Fruit fly (Drosophila melanogaster) whole organism, pupa: ENCODE measurements around the gene AttD.
A peak's percentile ranks its signal among the peaks of the same experiment; 100 is the strongest.

Experiments used
- CG10348 ChIP-seq: fragments of 200-800 bp; sonication (Bioruptor generic); IDR thresholded peaks from 2 replicates; pipeline ENCODE4 v1.3.6; 2022; ENCODE audit warnings: missing biosample characterization, missing genetic modification characterization
- CG12605 ChIP-seq: fragments of 200-800 bp; sonication (Bioruptor generic); IDR thresholded peaks from 2 replicates; pipeline ENCODE4 v1.3.6; 2022; ENCODE audit warnings: missing biosample characterization, missing genetic modification characterization
- CG13204 ChIP-seq: fragments of 200-800 bp; sonication (Bioruptor generic); optimal IDR thresholded peaks from 2 replicates; lab custom pipeline; 2018; ENCODE audit warnings: missing biosample characterization, mild to moderate bottlenecking, missing genetic modification characterization, moderate library complexity
- CG14655 ChIP-seq: fragments of 200-800 bp; sonication (Bioruptor generic); optimal IDR thresholded peaks from 3 replicates; lab custom pipeline; 2017; ENCODE audit warnings: mild to moderate bottlenecking, missing biosample characterization, missing genetic modification reagents, missing genetic modification characterization
- CG15710 ChIP-seq: fragments of 200-800 bp; sonication (Bioruptor generic); optimal IDR thresholded peaks from 2 replicates; lab custom pipeline; 2018; ENCODE audit warnings: missing biosample characterization, mild to moderate bottlenecking, missing genetic modification characterization, moderate library complexity
- CG17806 ChIP-seq: fragments of 200-800 bp; sonication (Bioruptor generic); optimal IDR thresholded peaks from 2 replicates; lab custom pipeline; 2018; ENCODE audit warnings: missing biosample characterization, mild to moderate bottlenecking, missing genetic modification characterization, moderate library complexity
- CG32121 ChIP-seq: fragments of 200-800 bp; sonication (Bioruptor generic); IDR thresholded peaks from 2 replicates; pipeline ENCODE4 v1.3.6; 2022; ENCODE audit warnings: missing biosample characterization, missing genetic modification characterization
- CG34367 ChIP-seq: fragments of 200-800 bp; sonication (Bioruptor generic); optimal IDR thresholded peaks from 2 replicates; lab custom pipeline; 2018; ENCODE audit warnings: missing biosample characterization, mild to moderate bottlenecking, missing genetic modification characterization
- CG4496 ChIP-seq: fragments of 200-800 bp; sonication (Bioruptor generic); IDR thresholded peaks from 3 replicates; pipeline ENCODE4 v1.3.6; 2022; ENCODE audit warnings: missing biosample characterization, missing genetic modification characterization
- CG8159 ChIP-seq: fragments of 200-800 bp; sonication (Bioruptor generic); optimal IDR thresholded peaks from 3 replicates; lab custom pipeline; 2018; ENCODE audit warnings: missing biosample characterization, mild to moderate bottlenecking, missing genetic modification characterization, moderate library complexity
- CG8301 ChIP-seq: fragments of 200-800 bp; sonication (Bioruptor generic); optimal IDR thresholded peaks from 2 replicates; lab custom pipeline; 2018; ENCODE audit warnings: missing biosample characterization, mild to moderate bottlenecking, missing genetic modification characterization
- CG9948 ChIP-seq: fragments of 200-800 bp; sonication (Bioruptor generic); optimal IDR thresholded peaks from 2 replicates; lab custom pipeline; 2018; ENCODE audit warnings: missing biosample characterization, mild to moderate bottlenecking, missing genetic modification characterization, moderate library complexity
- D1 ChIP-seq: fragments of 200-800 bp; sonication (Bioruptor generic); optimal IDR thresholded peaks from 2 replicates; lab custom pipeline; 2018; ENCODE audit warnings: missing biosample characterization, mild to moderate bottlenecking, missing genetic modification characterization, moderate library complexity
- EcR ChIP-seq: fragments of 200-800 bp; sonication (Bioruptor generic); optimal IDR thresholded peaks from 3 replicates; lab custom pipeline; 2019; ENCODE audit warnings: missing biosample characterization, missing genetic modification characterization, mild to moderate bottlenecking, moderate library complexity, missing genetic modification reagents
- Ets98B ChIP-seq: fragments of 200-800 bp; sonication (Bioruptor generic); IDR thresholded peaks from 2 replicates; pipeline ENCODE4 v1.3.6; 2022; ENCODE audit warnings: missing biosample characterization, missing genetic modification characterization
- Pif1A ChIP-seq: fragments of 200-800 bp; sonication (Bioruptor generic); optimal IDR thresholded peaks from 3 replicates; lab custom pipeline; 2016; ENCODE audit warnings: missing biosample characterization, missing genetic modification characterization
- Pif1B ChIP-seq: fragments of 200-800 bp; sonication (Bioruptor generic); optimal IDR thresholded peaks from 3 replicates; lab custom pipeline; 2016; ENCODE audit warnings: missing biosample characterization, missing genetic modification characterization
- Snoo ChIP-seq: fragments of 200-800 bp; sonication (Bioruptor generic); optimal IDR thresholded peaks from 3 replicates; lab custom pipeline; 2017; ENCODE audit warnings: missing biosample characterization, mild to moderate bottlenecking, missing genetic modification characterization, inconsistent platforms
- fd96Ca ChIP-seq: fragments of 200-800 bp; sonication (Bioruptor generic); IDR thresholded peaks from 3 replicates; pipeline ENCODE4 v1.3.6; 2022; ENCODE audit warnings: missing biosample characterization, missing genetic modification characterization
- gl ChIP-seq: fragments of 200-800 bp; sonication (Bioruptor generic); optimal IDR thresholded peaks from 2 replicates; lab custom pipeline; 2018; ENCODE audit warnings: missing biosample characterization, mild to moderate bottlenecking, missing genetic modification characterization
- rn ChIP-seq: fragments of 200-800 bp; sonication (Bioruptor generic); IDR thresholded peaks from 2 replicates; pipeline ENCODE4 v1.3.6; 2022; ENCODE audit warnings: missing biosample characterization, missing genetic modification characterization

The AttD gene

dm6 chr3R:17612587-17612986 is 12.5 kb upstream of the AttD start, which contains the start of gene CG34281:
Gene CG34281 (plus strand): TSS chr3R:17612887.
- TF ChIP-seq CG12605 (GFP tag; lab: Robert Waterston, UW) (no peak), rn (GFP tag; lab: Robert Waterston, UW) (no peak), Snoo (tag; lab: Kevin White, UChicago) (no peak), CG8301 (tag; lab: Kevin White, UChicago) (no peak), CG8159 (tag; lab: Kevin White, UChicago) (no peak)

DNA sequence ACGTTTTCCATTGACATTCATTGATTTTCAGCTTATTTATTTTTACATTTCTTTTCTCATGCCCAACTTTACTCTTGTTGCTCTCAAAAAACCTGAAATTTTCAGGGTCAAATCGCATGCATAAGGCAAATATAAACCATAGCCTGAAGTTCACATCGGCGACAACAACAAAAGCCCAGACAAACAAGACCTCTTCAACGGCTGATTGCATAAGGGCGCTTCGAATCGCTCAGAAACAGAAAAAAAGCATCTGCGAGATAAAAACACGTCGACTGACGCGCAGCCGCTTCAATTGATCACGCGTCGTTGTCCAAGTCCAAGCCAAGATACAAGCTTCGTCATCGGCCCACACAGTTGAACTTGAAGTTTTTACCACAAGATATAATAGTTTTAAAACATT is 11.5 kb upstream of the AttD start, which contains the start of gene CG14327:
Gene CG14327 (plus strand): TSS at position 161 of the 400 bp plus-strand sequence.
- TF ChIP-seq CG12605 (GFP tag; lab: Robert Waterston, UW) (no peak), EcR (GFP tag; lab: Kevin White, UChicago) (peak; percentile 75), fd96Ca (GFP tag; lab: Robert Waterston, UW) (no peak), CG13204 (GFP tag; lab: Kevin White, UChicago) (no peak), Pif1A (GFP tag; lab: Kevin White, UChicago) (no peak)

dm6 chr3R:17615076-17615475 is 10.0 kb upstream of the AttD start:
- TF ChIP-seq gl (tag; lab: Kevin White, UChicago): peak; percentile 10
- no peak for TF ChIP-seq fd96Ca (GFP tag; lab: Robert Waterston, UW)
- TF ChIP-seq CG17806 (tag; lab: Kevin White, UChicago): no peak
- TF ChIP-seq CG10348 (GFP tag; lab: Robert Waterston, UW): no peak
- no peak for TF ChIP-seq Pif1B
- TF ChIP-seq CG9948 (tag; lab: Kevin White, UChicago): no peak
- TF ChIP-seq CG34367 (tag; lab: Kevin White, UChicago): no peak
- no peak for TF ChIP-seq Snoo (tag; lab: Kevin White, UChicago)

dm6 chr3R:17615746-17616145 is 9.3 kb upstream of the AttD start:
- TF ChIP-seq CG9948 (tag; lab: Kevin White, UChicago) (no peak), gl (tag; lab: Kevin White, UChicago) (no peak), CG32121 (GFP tag; lab: Robert Waterston, UW) (no peak), CG4496 (GFP tag; lab: Robert Waterston, UW) (no peak), CG17806 (tag; lab: Kevin White, UChicago) (no peak)

DNA sequence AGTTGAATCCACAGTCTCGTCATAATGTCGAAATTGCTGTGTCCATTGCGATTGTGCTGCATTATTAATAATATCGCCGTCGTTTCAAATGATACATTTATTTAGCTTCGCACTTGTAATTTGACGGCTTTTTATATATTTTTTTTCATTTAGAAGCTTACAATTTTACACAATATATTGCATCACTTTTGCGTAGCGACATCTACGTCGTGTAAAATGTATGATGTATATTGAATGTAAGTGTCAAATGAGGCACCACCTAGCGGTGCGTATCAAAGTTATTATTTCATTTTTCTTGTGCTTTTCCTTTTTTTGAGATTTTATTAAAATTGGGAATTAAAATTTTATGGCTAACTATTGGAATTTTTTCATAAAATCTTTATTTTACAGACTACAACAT is 8.5 kb upstream of the AttD start:
- TF ChIP-seq fd96Ca (GFP tag; lab: Robert Waterston, UW) (no peak), CG4496 (GFP tag; lab: Robert Waterston, UW) (0 out of 3 replicates have a peak, but pooled peaks have one; percentile 19), CG8301 (tag; lab: Kevin White, UChicago) (no peak), CG14655 (peak; percentile 9)

DNA sequence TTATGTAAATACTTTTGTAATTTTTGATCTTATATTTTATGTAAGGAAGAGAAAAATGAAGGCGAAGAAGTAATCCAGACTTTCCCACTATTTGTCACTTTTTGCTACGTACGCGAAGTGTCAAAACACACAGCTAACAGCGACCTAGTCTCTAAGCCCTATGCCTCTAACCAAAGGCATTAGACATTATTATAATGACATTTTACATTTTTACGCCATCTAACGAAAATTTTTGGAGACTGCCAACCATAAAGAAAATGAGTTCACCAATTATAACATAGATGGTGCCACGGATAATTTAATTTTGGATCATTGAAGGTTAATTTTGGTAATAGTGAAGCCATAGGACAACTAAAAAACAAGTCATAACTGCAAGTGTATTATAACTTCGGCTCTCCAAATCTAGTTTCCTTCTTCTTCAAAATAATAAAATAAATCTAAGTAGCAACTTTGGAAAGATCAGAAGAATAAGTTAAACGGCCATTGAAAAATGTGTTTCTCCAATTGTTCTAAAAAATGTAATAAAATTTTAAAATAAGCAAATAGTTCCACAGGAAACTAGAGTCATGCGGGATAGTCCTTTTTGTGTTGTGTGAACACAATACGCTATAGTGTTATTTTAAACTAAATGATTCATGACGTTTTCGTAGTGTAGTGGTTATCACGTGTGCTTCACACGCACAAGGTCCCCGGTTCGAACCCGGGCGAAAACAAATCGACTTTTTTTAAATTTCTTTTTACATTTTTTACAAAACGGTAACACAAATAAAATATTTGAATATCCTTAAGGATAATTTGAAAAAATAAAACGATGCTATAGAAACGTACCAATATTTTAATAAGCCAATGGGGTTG is 7.7 kb upstream of the AttD start:
- TF ChIP-seq CG4496 (GFP tag; lab: Robert Waterston, UW) (no peak), CG32121 (GFP tag; lab: Robert Waterston, UW) (no peak), CG8301 (tag; lab: Kevin White, UChicago) (no peak), CG14655 (no peak), CG15710 (tag; lab: Kevin White, UChicago) (no peak), CG34367 (tag; lab: Kevin White, UChicago) (no peak), CG12605 (GFP tag; lab: Robert Waterston, UW) (no peak), CG13204 (GFP tag; lab: Kevin White, UChicago) (no peak), CG9948 (tag; lab: Kevin White, UChicago) (no peak), Ets98B (GFP tag; lab: Robert Waterston, UW) (no peak), D1 (tag; lab: Kevin White, UChicago) (peak; percentile 48), CG10348 (GFP tag; lab: Robert Waterston, UW) (no peak), CG17806 (tag; lab: Kevin White, UChicago) (peak; percentile 20), CG8159 (tag; lab: Kevin White, UChicago) (no peak), Pif1B (no peak), EcR (GFP tag; lab: Kevin White, UChicago) (no peak), Snoo (tag; lab: Kevin White, UChicago) (no peak), gl (tag; lab: Kevin White, UChicago) (no peak), rn (GFP tag; lab: Robert Waterston, UW) (no peak), fd96Ca (GFP tag; lab: Robert Waterston, UW) (no peak), Pif1A (GFP tag; lab: Kevin White, UChicago) (peak; percentile 45)

- TF ChIP-seq CG14655 (no peak), fd96Ca (GFP tag; lab: Robert Waterston, UW) (no peak), Ets98B (GFP tag; lab: Robert Waterston, UW) (peak; percentile 30; the same call in 1 of the 2 replicates), CG9948 (tag; lab: Kevin White, UChicago) (no peak), Pif1A (GFP tag; lab: Kevin White, UChicago) (no peak), CG4496 (GFP tag; lab: Robert Waterston, UW) (no peak), CG8159 (tag; lab: Kevin White, UChicago) (no peak), CG17806 (tag; lab: Kevin White, UChicago) (no peak), CG10348 (GFP tag; lab: Robert Waterston, UW) (no peak), gl (tag; lab: Kevin White, UChicago) (no peak), Pif1B (no peak), CG8301 (tag; lab: Kevin White, UChicago) (no peak), CG32121 (GFP tag; lab: Robert Waterston, UW) (peak; percentile 10; the same call in 1 of the 2 replicates), CG15710 (tag; lab: Kevin White, UChicago) (no peak)
Observed at dm6 chr3R:17617976-17618308, 7.1 kb upstream of the AttD start.
